Worm (Caenorhabditis elegans): ENCODE data around the gene Y47G7B.2.

The Y47G7B.2 gene

ce11 chrII:2752536-2752935 lies 44.7 kb upstream of the Y47G7B.2 start, which contains the start of gene F29A7.6:
Gene F29A7.6 (minus strand): TSS chrII:2752611.
- peak; percentile 10 for TF ChIP-seq nhr-11 (tag; optimal IDR thresholded peaks at IDR 0.05)
- TF ChIP-seq mdt-29 (GFP tag; IDR thresholded peaks at IDR 0.05), result no peak
- TF ChIP-seq mes-2 (tag; optimal IDR thresholded peaks at IDR 0.05; ENCODE audit: poor library complexity, severe bottlenecking), result peak; percentile 97
- TF ChIP-seq ceh-20 (GFP tag; IDR thresholded peaks at IDR 0.05), result no peak
- peak; percentile 98 for TF ChIP-seq lin-38 (GFP tag; IDR thresholded peaks at IDR 0.05)
- no peak for TF ChIP-seq set-16 (GFP tag; IDR thresholded peaks at IDR 0.05)
- TF ChIP-seq egl-43 (GFP tag; IDR thresholded peaks at IDR 0.05), result no peak
- no peak for TF ChIP-seq duxl-1 (tag; optimal IDR thresholded peaks at IDR 0.05; ENCODE audit: poor library complexity)
- no peak for TF ChIP-seq nhr-10 (tag; optimal IDR thresholded peaks at IDR 0.05)
- TF ChIP-seq nhr-6 (tag; optimal IDR thresholded peaks at IDR 0.05), result peak; percentile 3
- no peak for TF ChIP-seq nhr-237 (tag; optimal IDR thresholded peaks at IDR 0.05)
- no peak for TF ChIP-seq ceh-62 (tag; optimal IDR thresholded peaks at IDR 0.05)
- no peak for TF ChIP-seq madf-9 (GFP tag; conservative IDR thresholded peaks at IDR 0.05)
- TF ChIP-seq F37D6.2 (tag; optimal IDR thresholded peaks at IDR 0.05), result no peak
- TF ChIP-seq unc-39 (tag; optimal IDR thresholded peaks at IDR 0.05), result no peak
- TF ChIP-seq skn-1 (tag; optimal IDR thresholded peaks at IDR 0.05), result no peak
- no peak for TF ChIP-seq zag-1 (tag; optimal IDR thresholded peaks at IDR 0.05)
- no peak for TF ChIP-seq arid-1 (GFP tag; conservative IDR thresholded peaks at IDR 0.05)
- TF ChIP-seq daf-12 (tag; optimal IDR thresholded peaks at IDR 0.05), result no peak
- peak; percentile 50; the same call in 1 of the 2 replicates for TF ChIP-seq dmd-6 (GFP tag; IDR thresholded peaks at IDR 0.05)
- TF ChIP-seq php-3 (GFP tag; IDR thresholded peaks at IDR 0.05), result no peak
- TF ChIP-seq spr-1 (tag; optimal IDR thresholded peaks at IDR 0.05), result no peak
- no peak for TF ChIP-seq vab-7 (GFP tag; IDR thresholded peaks at IDR 0.05)
- no peak for TF ChIP-seq ces-1 (GFP tag; optimal IDR thresholded peaks at IDR 0.05)
- no peak for TF ChIP-seq ceh-28 (tag; optimal IDR thresholded peaks at IDR 0.05)
- 0 out of 2 replicates have a peak, but pooled peaks have one; percentile 6 for TF ChIP-seq tra-1 (GFP tag; IDR thresholded peaks at IDR 0.05)
- no peak for TF ChIP-seq aly-2 (tag; optimal IDR thresholded peaks at IDR 0.05)
- no peak for TF ChIP-seq daf-16 (GFP tag; optimal IDR thresholded peaks at IDR 0.05)
- no peak for TF ChIP-seq daf-16 (tag; optimal IDR thresholded peaks at IDR 0.05)
- TF ChIP-seq hif-1 (tag; optimal IDR thresholded peaks at IDR 0.05), result peak in 1 of 2 experiments; percentile 80
- TF ChIP-seq ama-1 (optimal IDR thresholded peaks at IDR 0.05), result no peak
- no peak for TF ChIP-seq nhr-76 (tag; optimal IDR thresholded peaks at IDR 0.05)
- TF ChIP-seq nhr-28 (tag; optimal IDR thresholded peaks at IDR 0.05), result peak; percentile 12
- no peak for TF ChIP-seq saeg-2 (GFP tag; IDR thresholded peaks at IDR 0.05)
- no peak for TF ChIP-seq nhr-48 (tag; optimal IDR thresholded peaks at IDR 0.05)
- no peak for TF ChIP-seq mep-1 (tag; optimal IDR thresholded peaks at IDR 0.05)
- TF ChIP-seq lin-39 (tag; optimal IDR thresholded peaks at IDR 0.05), result no peak
- TF ChIP-seq daf-8 (GFP tag; IDR thresholded peaks at IDR 0.05), result no peak
- no peak for TF ChIP-seq ztf-7 (tag; optimal IDR thresholded peaks at IDR 0.05)
- TF ChIP-seq hlh-11 (tag; optimal IDR thresholded peaks at IDR 0.05), result peak; percentile 25
- no peak for TF ChIP-seq dve-1 (tag; optimal IDR thresholded peaks at IDR 0.05; ENCODE audit: insufficient read depth)
- no peak for TF ChIP-seq lir-3 (tag; optimal IDR thresholded peaks at IDR 0.05)
- TF ChIP-seq F44E2.7 (GFP tag; IDR thresholded peaks at IDR 0.05), result no peak
- no peak for TF ChIP-seq lin-1 (GFP tag; IDR thresholded peaks at IDR 0.05)
- no peak for TF ChIP-seq Y105C5A.15 (GFP tag; IDR thresholded peaks at IDR 0.05)
- TF ChIP-seq T20F7.1 (GFP tag; optimal IDR thresholded peaks at IDR 0.05), result no peak
- no peak for TF ChIP-seq ctbp-1 (GFP tag; IDR thresholded peaks at IDR 0.05)
- no peak for TF ChIP-seq jun-1 (tag; optimal IDR thresholded peaks at IDR 0.05)
- TF ChIP-seq pha-4 (GFP tag; IDR thresholded peaks at IDR 0.05), result no peak
- TF ChIP-seq pha-4 (tag; optimal IDR thresholded peaks at IDR 0.05), result no peak
- no peak for TF ChIP-seq zfp-3 (GFP tag; conservative IDR thresholded peaks at IDR 0.05)
- no peak for TF ChIP-seq gei-8 (GFP tag; optimal IDR thresholded peaks at IDR 0.05)
- peak; percentile 56 for TF ChIP-seq dpl-1 (GFP tag; optimal IDR thresholded peaks at IDR 0.05)
